Fruit fly (Drosophila melanogaster) S2 (cell line): Measurements from ENCODE around the gene CG17707.

Experiments
- CG8478 ChIP-seq: fragments of >200 bp; optimal IDR thresholded peaks from 2 replicates; lab custom pipeline; 2018
- CTCF ChIP-seq, 2 experiments: fragments of >200 bp; optimal IDR thresholded peaks; 2 replicates each; lab custom pipeline; 2018

- TF ChIP-seq CG8478, result no peak
- TF ChIP-seq CTCF (optimal IDR thresholded peaks at IDR 0.05; lab: Kevin White, UChicago), result no peak
Observed at dm6 chrX:191046-191445, 42.8 kb upstream of the CG17707 start.
